Worm (Caenorhabditis elegans) whole organism, L4 larva: Measurements from ENCODE around the gene chil-19.

Experiments
- daf-8 ChIP-seq: fragments of 200-800 bp; sonication (Bioruptor generic); IDR thresholded peaks from 2 replicates; pipeline ENCODE4 v1.3.6; 2022; ENCODE audit warnings: missing genetic modification characterization, missing compliant biosample characterization
- dve-1 ChIP-seq: sonication (generic microtip); optimal IDR thresholded peaks from 2 replicates; lab custom pipeline; 2017; ENCODE audit warnings: antibody characterized with exemption, mild to moderate bottlenecking, missing genetic modification characterization, missing compliant biosample characterization; ENCODE audit not compliant: insufficient read depth
- hlh-11 ChIP-seq: fragments of 200-800 bp; sonication (Bioruptor generic); optimal IDR thresholded peaks from 2 replicates; lab custom pipeline; 2018; ENCODE audit warnings: mild to moderate bottlenecking, missing genetic modification characterization, missing compliant biosample characterization
- jun-1 ChIP-seq: fragments of 150-350 bp; optimal IDR thresholded peaks from 2 replicates; lab custom pipeline; 2014; ENCODE audit warnings: missing biosample characterization, missing genetic modification reagents, missing genetic modification characterization
- lin-13 ChIP-seq: fragments of 150-350 bp; optimal IDR thresholded peaks from 2 replicates; lab custom pipeline; 2014; ENCODE audit warnings: missing biosample characterization, missing genetic modification reagents, missing genetic modification characterization
- nhr-10 ChIP-seq: fragments of 150-350 bp; optimal IDR thresholded peaks from 2 replicates; lab custom pipeline; 2014; ENCODE audit warnings: missing biosample characterization, missing genetic modification characterization
- nhr-25 ChIP-seq: sonication (generic microtip); optimal IDR thresholded peaks from 2 replicates; lab custom pipeline; 2017; ENCODE audit warnings: missing genetic modification characterization, mild to moderate bottlenecking, missing compliant biosample characterization, antibody characterized with exemption, moderate library complexity, borderline replicate concordance; ENCODE audit not compliant: insufficient read depth
- nhr-76 ChIP-seq: fragments of 150-350 bp; optimal IDR thresholded peaks from 2 replicates; lab custom pipeline; 2014; ENCODE audit warnings: missing biosample characterization, missing genetic modification characterization
- saeg-2 ChIP-seq: fragments of 200-800 bp; sonication (Bioruptor generic); IDR thresholded peaks from 2 replicates; pipeline ENCODE4 v1.3.6; 2022; ENCODE audit warnings: missing genetic modification reagents, missing genetic modification characterization, missing compliant biosample characterization
- skn-1 ChIP-seq: fragments of 150-350 bp; optimal IDR thresholded peaks from 2 replicates; lab custom pipeline; 2014; ENCODE audit warnings: missing biosample characterization, missing genetic modification characterization
- tra-1 ChIP-seq: fragments of 200-800 bp; sonication (Bioruptor generic); IDR thresholded peaks from 2 replicates; pipeline ENCODE4 v1.3.6; 2022; ENCODE audit warnings: missing genetic modification reagents, missing genetic modification characterization, missing compliant biosample characterization
- unc-62 ChIP-seq, 3 experiments: fragments of 150-350 bp in 1 of 3; sonication (generic microtip); optimal IDR thresholded peaks in 2 of 3; peaks in 1 of 3; 1 replicate in 1 of 3; 2 replicates in 2 of 3; lab custom pipeline; 2014 to 2017; ENCODE audit warnings: missing biosample characterization in 3 of 3, missing genetic modification characterization in 3 of 3, missing genetic modification reagents in 3 of 3, missing genotype in 1 of 3
- ztf-11 ChIP-seq: fragments of 150-350 bp; optimal IDR thresholded peaks from 2 replicates; lab custom pipeline; 2014; ENCODE audit warnings: missing biosample characterization, missing genetic modification characterization
- ztf-7 ChIP-seq: fragments of 150-350 bp; optimal IDR thresholded peaks from 2 replicates; lab custom pipeline; 2014; ENCODE audit warnings: missing biosample characterization, missing genetic modification characterization

DNA sequence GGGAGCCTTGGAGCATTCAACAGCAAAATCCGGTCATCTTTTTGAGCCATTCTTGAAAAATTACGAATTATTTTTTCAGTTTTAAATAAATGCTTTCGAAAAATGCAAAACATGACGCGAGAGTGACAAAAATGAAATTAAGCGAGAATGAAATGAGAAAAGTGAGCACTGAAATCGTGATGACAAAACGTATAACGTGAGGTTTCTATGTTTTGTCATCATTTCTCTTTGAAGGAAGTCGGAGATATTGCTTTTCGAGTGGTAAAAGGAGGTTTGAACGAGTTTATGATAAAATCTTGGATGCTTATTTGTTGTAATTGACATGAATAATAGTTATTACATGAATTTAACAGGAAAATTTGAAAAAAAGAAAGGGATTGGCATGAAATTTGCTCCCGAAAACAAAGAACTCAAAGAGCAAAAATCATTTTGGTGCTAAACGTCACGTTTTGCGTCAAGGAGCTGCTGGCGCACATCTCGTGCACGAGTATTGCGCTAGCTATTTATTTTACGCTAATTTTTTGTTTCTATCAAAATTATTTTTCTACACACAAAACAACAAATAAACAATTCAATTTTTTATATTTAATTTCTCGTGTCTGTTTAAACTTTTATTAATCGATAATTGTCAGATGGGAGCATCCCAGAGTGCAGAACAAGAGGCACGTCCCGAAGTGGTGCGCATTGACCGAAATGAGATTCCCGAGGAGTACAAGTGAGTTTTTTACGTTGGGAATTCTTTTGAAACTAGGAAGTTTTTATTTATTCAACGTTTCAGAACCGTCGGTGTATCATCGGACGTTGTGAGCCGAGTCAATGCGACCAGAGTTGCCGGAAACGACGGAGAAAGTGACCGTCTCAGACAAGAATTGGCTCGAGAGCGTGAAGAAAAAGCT lies 37.6 kb downstream of the chil-19 start, which contains the start of the genes gss-1 and chch-3:
- TF ChIP-seq nhr-76 (tag; lab: Kevin White, UChicago): no peak
- TF ChIP-seq dve-1 (tag; lab: Kevin White, UChicago): peak; percentile 69
- TF ChIP-seq skn-1 (tag; lab: Kevin White, UChicago): no peak
- TF ChIP-seq jun-1 (tag; lab: Kevin White, UChicago): no peak
- TF ChIP-seq daf-8 (GFP tag; lab: Robert Waterston, UW): no peak
- TF ChIP-seq nhr-25 (tag; lab: Kevin White, UChicago): no peak
- no peak for TF ChIP-seq ztf-7
- TF ChIP-seq tra-1 (GFP tag; lab: Robert Waterston, UW): no peak
- no peak for TF ChIP-seq saeg-2 (GFP tag; lab: Robert Waterston, UW)
- TF ChIP-seq lin-13: no peak
- no peak for TF ChIP-seq ztf-11
- no peak for TF ChIP-seq nhr-10 (tag; lab: Kevin White, UChicago)
- TF ChIP-seq unc-62 (GFP tag; optimal IDR thresholded peaks at IDR 0.05 in 1 of 2; lab: Kevin White, UChicago): peak in 1 of 2 experiments; percentile 81
- no peak for TF ChIP-seq unc-62 (tag; optimal IDR thresholded peaks at IDR 0.05; lab: Kevin White, UChicago)
- peak; percentile 55 for TF ChIP-seq hlh-11 (tag; lab: Kevin White, UChicago)
